Worm (Caenorhabditis elegans) whole organism, young adult: Measurements from ENCODE around the gene eif-2D.

Experiments
- F33H1.4 ChIP-seq: fragments of 200-800 bp; sonication (Bioruptor generic); IDR thresholded peaks from 2 replicates; pipeline ENCODE4 v1.3.6; 2022; ENCODE audit warnings: missing genetic modification reagents, missing genetic modification characterization, missing compliant biosample characterization
- ets-4 ChIP-seq: fragments of 200-800 bp; sonication (Bioruptor generic); optimal IDR thresholded peaks from 2 replicates; lab custom pipeline; 2018; ENCODE audit warnings: mild to moderate bottlenecking, missing genetic modification characterization, missing compliant biosample characterization
- let-607 ChIP-seq, 2 experiments: fragments of 200-800 bp in 1 of 2; sonication (Bioruptor generic) in 1 of 2; sonication (generic microtip) in 1 of 2; optimal IDR thresholded peaks; 2 replicates each; lab custom pipeline; 2016 to 2018; ENCODE audit warnings: mild to moderate bottlenecking in 2 of 2, missing compliant biosample characterization in 2 of 2, missing genetic modification characterization in 2 of 2, moderate library complexity in 2 of 2, missing genotype in 1 of 2
- lin-40 ChIP-seq: sonication (generic microtip); optimal IDR thresholded peaks from 2 replicates; lab custom pipeline; 2016; ENCODE audit warnings: missing genetic modification characterization, mild to moderate bottlenecking, missing compliant biosample characterization, missing genotype, missing genetic modification reagents
- pha-4 ChIP-seq: fragments of 150-350 bp; sonication (generic microtip); optimal IDR thresholded peaks from 2 replicates; lab custom pipeline; 2014; ENCODE audit warnings: missing biosample characterization, missing genetic modification reagents, missing genetic modification characterization
- sea-2 ChIP-seq: fragments of 200-800 bp; sonication (Bioruptor generic); IDR thresholded peaks from 2 replicates; pipeline ENCODE4 v1.3.6; 2022; ENCODE audit warnings: missing genetic modification characterization, missing compliant biosample characterization
- snpc-1.1 ChIP-seq: sonication (generic microtip); optimal IDR thresholded peaks from 2 replicates; lab custom pipeline; 2017; ENCODE audit warnings: missing genetic modification characterization, mild to moderate bottlenecking, missing compliant biosample characterization, antibody characterized with exemption, moderate library complexity, missing genotype, missing genetic modification reagents; ENCODE audit not compliant: insufficient read depth
- snpc-4 ChIP-seq, 5 experiments: fragments of 150-350 bp in 1 of 5; sonication (generic microtip) in 4 of 5; optimal IDR thresholded peaks; 2 replicates each; lab custom pipeline; 2014 to 2018; ENCODE audit warnings: missing genetic modification characterization in 5 of 5, missing biosample characterization in 3 of 5, antibody characterized with exemption in 2 of 5, mild to moderate bottlenecking in 2 of 5, missing compliant biosample characterization in 2 of 5, missing genotype in 2 of 5, moderate library complexity in 2 of 5, missing genetic modification reagents in 1 of 5

DNA sequence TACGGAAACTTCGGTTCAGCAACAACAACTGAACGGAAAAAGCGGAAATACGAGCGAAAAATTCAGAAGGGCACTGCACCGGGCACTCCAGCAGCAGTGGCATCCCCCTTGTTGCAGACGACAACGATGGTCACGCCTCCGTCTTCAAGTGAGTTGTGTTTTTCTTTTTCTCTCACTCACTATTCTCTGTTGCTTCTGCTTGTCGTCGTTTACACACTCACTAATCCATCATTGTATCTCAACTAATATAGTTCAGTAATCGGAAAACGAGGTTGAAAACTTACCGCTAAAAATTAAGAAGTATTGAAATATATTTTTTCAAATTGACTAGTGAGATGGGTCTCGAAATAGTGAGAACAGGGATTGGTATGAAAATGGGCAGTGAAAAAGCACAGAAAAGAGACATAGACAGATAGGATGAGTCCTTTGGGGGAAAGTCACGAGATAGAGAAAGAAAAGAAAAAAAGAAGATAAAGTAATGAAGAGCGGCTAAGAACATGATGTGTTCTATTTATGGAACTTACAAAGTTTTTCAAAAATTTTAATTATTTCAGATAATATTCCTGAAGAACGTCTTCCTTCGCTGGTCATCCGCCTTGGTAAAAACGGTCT is 28.2 kb upstream of the eif-2D start:
- TF ChIP-seq F33H1.4 (no peak), pha-4 (tag; lab: Kevin White, UChicago) (no peak), lin-40 (tag; lab: Kevin White, UChicago) (no peak), snpc-1.1 (no peak), let-607 (tag; optimal IDR thresholded peaks at IDR 0.05; lab: Kevin White, UChicago) (no peak), sea-2 (no peak), ets-4 (GFP tag; lab: Kevin White, UChicago) (no peak), snpc-4 (GFP tag; optimal IDR thresholded peaks at IDR 0.05; lab: Kevin White, UChicago) (no peak), snpc-4 (tag; optimal IDR thresholded peaks at IDR 0.05; lab: Kevin White, UChicago) (no peak)
